Worm (Caenorhabditis elegans): ENCODE results near the gene F47B8.4.

Gene F47B8.4

ce11 chrV:14355738-14356368, 31.4 kb upstream of the F47B8.4 start, which contains the start of gene cyn-1:
TSS of gene cyn-1 (plus strand) at chrV:14356076.
- TF ChIP-seq pes-1 (GFP tag; IDR thresholded peaks at IDR 0.05), result 0 out of 2 replicates have a peak, but pooled peaks have one; percentile 36
- TF ChIP-seq aly-1 (tag; optimal IDR thresholded peaks at IDR 0.05), result no peak
- peak; percentile 61 for TF ChIP-seq F13C5.2 (tag; optimal IDR thresholded peaks at IDR 0.05)
- no peak for TF ChIP-seq ama-1 (optimal IDR thresholded peaks at IDR 0.05)
- no peak for TF ChIP-seq B0310.2 (tag; optimal IDR thresholded peaks at IDR 0.05)
- TF ChIP-seq tbx-11 (GFP tag; IDR thresholded peaks at IDR 0.05), result no peak

DNA sequence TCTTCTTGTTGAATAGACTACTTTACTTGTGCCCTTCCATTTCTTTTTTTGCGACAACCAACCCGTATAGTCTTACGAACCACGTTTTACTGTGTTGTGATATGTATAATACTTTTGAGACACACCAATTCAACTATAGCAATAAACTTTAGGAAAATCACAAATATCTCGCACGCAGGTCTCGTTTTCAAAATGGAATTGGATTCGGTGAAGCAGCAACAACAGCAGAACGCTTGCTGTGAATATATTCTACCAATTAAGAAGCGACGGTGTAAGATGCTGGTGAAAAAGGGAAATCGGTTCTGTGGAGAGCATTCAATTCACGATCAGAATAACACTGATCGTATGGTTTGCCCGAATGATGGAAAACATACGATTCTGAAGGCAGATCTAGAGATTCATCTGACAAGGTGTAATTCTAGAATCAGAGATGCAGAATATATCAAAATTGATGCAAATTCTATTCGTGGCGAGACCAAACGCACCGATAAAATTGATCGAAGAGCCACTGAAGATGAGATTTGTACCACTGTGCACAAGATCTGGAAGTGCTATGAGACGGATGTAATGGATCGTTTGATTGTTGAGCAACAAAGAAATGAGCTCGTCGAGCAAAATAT, 29.9 kb upstream of the F47B8.4 start, which contains the start of gene Y49A3A.3:
Gene Y49A3A.3 (plus strand): TSS at position 153 of the 620 bp plus-strand sequence.
- peak; percentile 9 for TF ChIP-seq aly-1 (tag; optimal IDR thresholded peaks at IDR 0.05)
- peak; percentile 52 for TF ChIP-seq ama-1 (optimal IDR thresholded peaks at IDR 0.05)
- no peak for TF ChIP-seq ceh-13 (GFP tag; optimal IDR thresholded peaks at IDR 0.05)

- TF ChIP-seq aly-1 (tag; optimal IDR thresholded peaks at IDR 0.05) (no peak), tbx-11 (GFP tag; IDR thresholded peaks at IDR 0.05) (no peak), tbx-37 (GFP tag; conservative IDR thresholded peaks at IDR 0.05) (no peak), ceh-13 (GFP tag; optimal IDR thresholded peaks at IDR 0.05) (no peak), ets-7 (tag; optimal IDR thresholded peaks at IDR 0.05) (no peak), hmbx-1 (tag; optimal IDR thresholded peaks at IDR 0.05) (no peak), pes-1 (GFP tag; IDR thresholded peaks at IDR 0.05) (no peak), B0310.2 (tag; optimal IDR thresholded peaks at IDR 0.05) (no peak), hnd-1 (tag; optimal IDR thresholded peaks at IDR 0.05) (no peak), ceh-36 (tag; optimal IDR thresholded peaks at IDR 0.05) (no peak), scrt-1 (GFP tag; IDR thresholded peaks at IDR 0.05) (no peak), ama-1 (optimal IDR thresholded peaks at IDR 0.05) (no peak), tra-4 (tag; optimal IDR thresholded peaks at IDR 0.05) (no peak), sea-1 (GFP tag; conservative IDR thresholded peaks at IDR 0.05) (no peak), hmg-4 (GFP tag; optimal IDR thresholded peaks at IDR 0.05) (no peak)
Measured at ce11 chrV:14352032-14352431, 27.6 kb upstream of the F47B8.4 start.

- TF ChIP-seq tbx-11 (GFP tag; IDR thresholded peaks at IDR 0.05), result no peak
- TF ChIP-seq F13C5.2 (tag; optimal IDR thresholded peaks at IDR 0.05), result no peak
- TF ChIP-seq ceh-13 (GFP tag; optimal IDR thresholded peaks at IDR 0.05), result no peak
- TF ChIP-seq hmbx-1 (tag; optimal IDR thresholded peaks at IDR 0.05), result no peak
- no peak for TF ChIP-seq flt-1 (GFP tag; IDR thresholded peaks at IDR 0.05)
- TF ChIP-seq tra-4 (tag; optimal IDR thresholded peaks at IDR 0.05), result no peak
- no peak for TF ChIP-seq ama-1 (optimal IDR thresholded peaks at IDR 0.05)
- no peak for TF ChIP-seq aly-1 (tag; optimal IDR thresholded peaks at IDR 0.05)
- no peak for TF ChIP-seq B0310.2 (tag; optimal IDR thresholded peaks at IDR 0.05)
- no peak for TF ChIP-seq tbx-37 (GFP tag; conservative IDR thresholded peaks at IDR 0.05)
- no peak for TF ChIP-seq ets-7 (tag; optimal IDR thresholded peaks at IDR 0.05)
- no peak for TF ChIP-seq scrt-1 (GFP tag; IDR thresholded peaks at IDR 0.05)
- TF ChIP-seq hmg-4 (GFP tag; optimal IDR thresholded peaks at IDR 0.05), result no peak
- TF ChIP-seq ceh-36 (tag; optimal IDR thresholded peaks at IDR 0.05), result no peak
Measured at ce11 chrV:14351629-14352028, 27.2 kb upstream of the F47B8.4 start, which contains the start of gene vha-13. TSS of gene vha-13 (plus strand) at chrV:14351709.

- TF ChIP-seq F13C5.2 (tag; optimal IDR thresholded peaks at IDR 0.05) (peak; percentile 7), tbx-11 (GFP tag; IDR thresholded peaks at IDR 0.05) (no peak), sea-1 (GFP tag; conservative IDR thresholded peaks at IDR 0.05) (0 out of 2 replicates have a peak, but pooled peaks have one; percentile 21), hmg-4 (GFP tag; optimal IDR thresholded peaks at IDR 0.05) (peak; percentile 34), ceh-13 (GFP tag; optimal IDR thresholded peaks at IDR 0.05) (no peak)
Measured at ce11 chrV:14350949-14351348, 26.5 kb upstream of the F47B8.4 start.

DNA sequence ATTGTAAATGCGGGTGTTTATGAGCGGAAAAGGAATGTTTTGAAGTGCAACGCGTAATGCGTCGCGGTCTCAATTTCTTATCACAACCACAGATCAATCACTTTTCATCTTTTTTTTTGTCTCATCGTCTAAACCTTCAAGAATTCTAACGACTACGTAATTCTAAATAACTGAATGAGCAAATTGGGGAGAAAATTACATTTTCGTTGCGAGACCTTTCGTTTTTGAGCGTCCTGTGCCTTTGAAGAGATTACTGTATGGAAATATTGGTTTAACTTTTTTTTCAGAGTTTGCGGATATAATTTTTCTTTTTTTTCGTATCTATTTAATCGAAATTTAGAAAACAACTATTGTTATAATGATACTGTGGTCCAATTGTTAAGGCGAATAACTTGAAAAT, 26.0 kb upstream of the F47B8.4 start:
- TF ChIP-seq B0310.2 (tag; optimal IDR thresholded peaks at IDR 0.05) (no peak), aly-1 (tag; optimal IDR thresholded peaks at IDR 0.05) (no peak), ceh-36 (tag; optimal IDR thresholded peaks at IDR 0.05) (no peak), ama-1 (optimal IDR thresholded peaks at IDR 0.05) (no peak), pes-1 (GFP tag; IDR thresholded peaks at IDR 0.05) (no peak), hmbx-1 (tag; optimal IDR thresholded peaks at IDR 0.05) (no peak), hnd-1 (tag; optimal IDR thresholded peaks at IDR 0.05) (no peak), flt-1 (GFP tag; IDR thresholded peaks at IDR 0.05) (no peak), ceh-13 (GFP tag; optimal IDR thresholded peaks at IDR 0.05) (no peak), tra-4 (tag; optimal IDR thresholded peaks at IDR 0.05) (no peak), F13C5.2 (tag; optimal IDR thresholded peaks at IDR 0.05) (no peak), hmg-4 (GFP tag; optimal IDR thresholded peaks at IDR 0.05) (no peak), tbx-37 (GFP tag; conservative IDR thresholded peaks at IDR 0.05) (no peak), sea-1 (GFP tag; conservative IDR thresholded peaks at IDR 0.05) (no peak), tbx-11 (GFP tag; IDR thresholded peaks at IDR 0.05) (no peak), scrt-1 (GFP tag; IDR thresholded peaks at IDR 0.05) (no peak), ets-7 (tag; optimal IDR thresholded peaks at IDR 0.05) (no peak)

DNA sequence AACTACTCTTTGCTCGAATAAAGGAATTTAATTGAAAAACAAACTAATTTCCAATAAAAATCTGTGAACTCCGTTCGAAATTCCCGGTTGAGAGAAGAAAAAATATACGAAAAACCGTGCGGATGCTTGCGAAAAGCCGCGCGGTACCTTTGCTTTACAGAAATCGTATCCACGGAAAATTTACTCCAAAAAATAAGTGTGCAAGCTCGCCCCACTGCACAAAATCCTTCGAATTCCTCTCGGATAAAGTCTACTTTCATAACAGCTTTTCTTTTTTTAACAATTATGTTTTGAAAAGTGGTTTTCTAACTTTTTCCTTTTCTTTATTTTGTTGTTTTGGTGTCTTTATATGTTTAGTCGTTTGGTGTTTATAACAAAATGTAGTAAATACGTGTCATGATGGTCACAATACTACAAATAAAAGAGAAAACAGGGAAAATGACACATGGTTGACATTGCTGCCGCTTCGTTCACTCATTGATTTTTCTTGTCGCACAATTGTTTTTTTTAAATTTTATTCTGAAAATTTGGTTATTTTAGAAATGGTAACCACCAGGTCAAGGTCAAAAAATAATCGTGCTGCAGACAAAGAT, 22.9 kb upstream of the F47B8.4 start, which contains the start of gene cept-2:
Gene cept-2 (plus strand): TSS at position 533 of the 593 bp plus-strand sequence.
- TF ChIP-seq tra-4 (tag; optimal IDR thresholded peaks at IDR 0.05) (no peak), tbx-37 (GFP tag; conservative IDR thresholded peaks at IDR 0.05) (peak; percentile 19; the same call in 1 of the 2 replicates), ets-7 (tag; optimal IDR thresholded peaks at IDR 0.05) (peak; percentile 28), F13C5.2 (tag; optimal IDR thresholded peaks at IDR 0.05) (peak; percentile 75), ceh-13 (GFP tag; optimal IDR thresholded peaks at IDR 0.05) (no peak), hmg-4 (GFP tag; optimal IDR thresholded peaks at IDR 0.05) (no peak)
